Fruit fly (Drosophila melanogaster): ENCODE data around the gene Galk.

Galk gene

dm6 chr3L:8985848-8986320 lies at the start of gene Galk (continued):
- TF ChIP-seq D19B (GFP tag; optimal IDR thresholded peaks at IDR 0.05) (no peak), p53 (GFP tag; optimal IDR thresholded peaks at IDR 0.05) (no peak), gt (GFP tag; IDR thresholded peaks at IDR 0.05) (no peak), CG15696 (tag; optimal IDR thresholded peaks at IDR 0.05) (no peak), CG15514 (GFP tag; optimal IDR thresholded peaks at IDR 0.05) (peak; percentile 72), stc (GFP tag; IDR thresholded peaks at IDR 0.05) (peak; percentile 61; the same call in 1 of the 2 replicates), CG4707 (GFP tag; optimal IDR thresholded peaks at IDR 0.05) (peak; percentile 53), CG18476 (GFP tag; optimal IDR thresholded peaks at IDR 0.05) (peak; percentile 8), CG33557 (GFP tag; optimal IDR thresholded peaks at IDR 0.05) (peak; percentile 56), Doc2 (GFP tag; IDR thresholded peaks at IDR 0.05) (no peak), croc (GFP tag; conservative IDR thresholded peaks at IDR 0.05) (no peak), Stat92E (GFP tag; optimal IDR thresholded peaks at IDR 0.05) (no peak), CG10654 (GFP tag; optimal IDR thresholded peaks at IDR 0.05) (peak; percentile 22), crc (GFP tag; optimal IDR thresholded peaks at IDR 0.05) (no peak), Deaf1 (tag; optimal IDR thresholded peaks at IDR 0.05) (no peak), emc (GFP tag; optimal IDR thresholded peaks at IDR 0.05) (peak; percentile 1), CG14860 (GFP tag; IDR thresholded peaks at IDR 0.05; ENCODE audit: partially characterized antibody) (no peak), CG12071 (GFP tag; optimal IDR thresholded peaks at IDR 0.05) (peak; percentile 72), CkIIα-i1 (GFP tag; IDR thresholded peaks at IDR 0.05) (no peak), nerfin-1 (tag; optimal IDR thresholded peaks at IDR 0.05) (peak; percentile 63), Camta (GFP tag; optimal IDR thresholded peaks at IDR 0.05) (no peak), scrt (GFP tag; optimal IDR thresholded peaks at IDR 0.05) (peak; percentile 42), Adf1 (GFP tag; IDR thresholded peaks at IDR 0.05) (peak; percentile 52), Side (GFP tag; optimal IDR thresholded peaks at IDR 0.05) (peak; percentile 66), Neu2 (GFP tag; optimal IDR thresholded peaks at IDR 0.05; ENCODE audit: borderline replicate concordance) (no peak), seq (GFP tag; IDR thresholded peaks at IDR 0.05) (0 out of 2 replicates have a peak, but pooled peaks have one; percentile 10), Ravus (GFP tag; IDR thresholded peaks at IDR 0.05) (peak; percentile 4; the same call in 1 of the 2 replicates), CG12236 (GFP tag; optimal IDR thresholded peaks at IDR 0.05) (no peak)

DNA sequence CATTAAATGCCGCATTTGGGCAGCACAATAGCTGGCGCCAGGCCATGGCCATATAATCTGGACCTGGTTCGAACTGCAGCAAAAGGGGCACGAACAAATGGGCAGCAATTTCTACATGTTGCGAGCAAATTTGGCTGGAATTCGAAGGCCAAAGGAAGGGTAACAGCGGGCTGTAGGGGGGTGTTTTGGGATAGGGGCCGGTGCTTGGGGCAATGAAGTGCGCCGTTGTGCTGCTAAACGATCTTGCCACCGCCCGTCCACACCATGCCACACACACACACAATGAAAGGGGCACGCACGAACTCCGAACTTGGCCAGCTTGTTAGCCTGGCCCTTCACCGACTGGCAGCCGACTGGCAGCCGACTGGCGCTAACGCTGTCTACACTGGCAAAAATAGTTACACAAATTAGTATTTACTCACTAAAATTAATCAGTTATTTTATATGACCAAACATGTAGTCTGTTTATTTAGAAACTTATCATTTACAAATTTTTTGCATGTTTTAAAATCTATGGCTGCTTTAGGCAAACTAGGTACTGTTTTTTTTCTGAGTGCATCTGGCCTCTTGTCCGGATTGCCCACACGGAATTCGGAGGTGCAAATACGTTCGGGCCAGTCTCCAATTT lies 48.2 kb upstream of the Galk start:
- 0 out of 3 replicates have a peak, but pooled peaks have one; percentile 24 for TF ChIP-seq CG2889 (GFP tag; IDR thresholded peaks at IDR 0.05)
- TF ChIP-seq oc (tag; optimal IDR thresholded peaks at IDR 0.05): no peak
- peak; percentile 48; the same call in 2 of the 3 replicates for TF ChIP-seq Aef1 (GFP tag; IDR thresholded peaks at IDR 0.05)
- TF ChIP-seq CG3847 (GFP tag; IDR thresholded peaks at IDR 0.05): peak; percentile 42
- TF ChIP-seq CG43689 (GFP tag; IDR thresholded peaks at IDR 0.05): peak; percentile 59; the same call in 1 of the 2 replicates
- no peak for TF ChIP-seq CG12236 (GFP tag; optimal IDR thresholded peaks at IDR 0.05)
- TF ChIP-seq CG8359 (GFP tag; optimal IDR thresholded peaks at IDR 0.05; ENCODE audit: borderline replicate concordance): peak; percentile 72
- TF ChIP-seq prd (optimal IDR thresholded peaks at IDR 0.05): no peak
- TF ChIP-seq prd (GFP tag; IDR thresholded peaks at IDR 0.05): peak; percentile 91
- TF ChIP-seq ranshi (GFP tag; IDR thresholded peaks at IDR 0.05): peak; percentile 72
- peak; percentile 72 for TF ChIP-seq dmrt11E (tag; optimal IDR thresholded peaks at IDR 0.05)
- TF ChIP-seq tx (GFP tag; optimal IDR thresholded peaks at IDR 0.05): peak; percentile 8
- TF ChIP-seq Rx (GFP tag; IDR thresholded peaks at IDR 0.05): peak; percentile 31; the same call in 1 of the 2 replicates
- peak; percentile 57 for TF ChIP-seq CG12104 (GFP tag; optimal IDR thresholded peaks at IDR 0.05)
- TF ChIP-seq stc (GFP tag; IDR thresholded peaks at IDR 0.05): peak; percentile 67; the same call in 1 of the 2 replicates
- no peak for TF ChIP-seq hb (GFP tag; IDR thresholded peaks at IDR 0.05; ENCODE audit: partially characterized antibody)
- no peak for TF ChIP-seq Ets65A (GFP tag)
- 0 out of 3 replicates have a peak, but pooled peaks have one; percentile 35 for TF ChIP-seq CG2199 (GFP tag; IDR thresholded peaks at IDR 0.05)
- peak; percentile 32 for TF ChIP-seq scrt (GFP tag; optimal IDR thresholded peaks at IDR 0.05)
- TF ChIP-seq wek (GFP tag; optimal IDR thresholded peaks at IDR 0.05): no peak
- no peak for TF ChIP-seq slp2 (GFP tag; optimal IDR thresholded peaks at IDR 0.05)
- no peak for TF ChIP-seq insv (GFP tag; optimal IDR thresholded peaks at IDR 0.05)
- TF ChIP-seq CG7372 (GFP tag; IDR thresholded peaks at IDR 0.05): peak; percentile 17
- peak; percentile 11 for TF ChIP-seq cwo (GFP tag; optimal IDR thresholded peaks at IDR 0.05)
- peak; percentile 43; the same call in 1 of the 2 replicates for TF ChIP-seq wor (GFP tag; IDR thresholded peaks at IDR 0.05)
